Fruit fly (Drosophila melanogaster) whole organism, embryonic: Measurements from ENCODE around the gene TFAM.

ENCODE experiments used
- Atf6 ChIP-seq: fragments of 200-800 bp; sonication (Bioruptor generic); IDR thresholded peaks from 2 replicates; pipeline ENCODE4 v1.3.6; 2022; ENCODE audit warnings: missing biosample characterization, missing genetic modification characterization
- Awh ChIP-seq: fragments of 200-800 bp; sonication (Bioruptor generic); IDR thresholded peaks from 2 replicates; pipeline ENCODE4, ENCODE4 v1.3.6; 2022; ENCODE audit warnings: missing biosample characterization, missing genetic modification characterization
- CG11093 ChIP-seq: fragments of 200-800 bp; sonication (Bioruptor generic); IDR thresholded peaks from 3 replicates; pipeline ENCODE4 v1.3.6; 2022; ENCODE audit warnings: missing biosample characterization, missing genetic modification characterization
- CG16779 ChIP-seq: fragments of 200-800 bp; sonication (Bioruptor generic); IDR thresholded peaks from 2 replicates; pipeline ENCODE4 v1.3.6; 2022; ENCODE audit warnings: missing biosample characterization, missing genetic modification characterization
- CG16863 ChIP-seq: fragments of 200-800 bp; sonication (Bioruptor generic); optimal IDR thresholded peaks from 3 replicates; lab custom pipeline; 2016; ENCODE audit warnings: missing biosample characterization, missing genetic modification characterization
- CG17359 ChIP-seq: fragments of 200-800 bp; sonication (Bioruptor generic); optimal IDR thresholded peaks from 3 replicates; lab custom pipeline; 2018; ENCODE audit warnings: missing biosample characterization, mild to moderate bottlenecking, missing genetic modification characterization, moderate library complexity
- CG17568 ChIP-seq: fragments of 200-800 bp; sonication (Bioruptor generic); optimal IDR thresholded peaks from 2 replicates; lab custom pipeline; 2018; ENCODE audit warnings: missing biosample characterization, mild to moderate bottlenecking, missing genetic modification characterization, moderate library complexity
- CG17912 ChIP-seq: fragments of 200-800 bp; sonication (Bioruptor generic); optimal IDR thresholded peaks from 2 replicates; lab custom pipeline; 2018; ENCODE audit warnings: missing biosample characterization, mild to moderate bottlenecking, missing genetic modification characterization
- CG18599 ChIP-seq: fragments of 200-800 bp; sonication (Bioruptor generic); optimal IDR thresholded peaks from 3 replicates; lab custom pipeline; 2017; ENCODE audit warnings: missing biosample characterization, missing genetic modification characterization, mild to moderate bottlenecking, moderate library complexity, missing genetic modification reagents
- CG2889 ChIP-seq: fragments of 200-800 bp; sonication (Bioruptor generic); IDR thresholded peaks from 3 replicates; pipeline ENCODE4 v1.3.6; 2022; ENCODE audit warnings: missing biosample characterization, missing genetic modification characterization
- CG31388 ChIP-seq: fragments of 200-800 bp; sonication (Bioruptor generic); optimal IDR thresholded peaks from 2 replicates; lab custom pipeline; 2016; ENCODE audit warnings: missing biosample characterization, missing genetic modification characterization
- CG3281 ChIP-seq: fragments of 200-800 bp; sonication (Bioruptor generic); optimal IDR thresholded peaks from 3 replicates; lab custom pipeline; 2017; ENCODE audit warnings: missing biosample characterization, mild to moderate bottlenecking, missing genetic modification characterization
- CG3407 ChIP-seq: fragments of 200-800 bp; sonication (Bioruptor generic); optimal IDR thresholded peaks from 2 replicates; lab custom pipeline; 2018; ENCODE audit warnings: missing biosample characterization, mild to moderate bottlenecking, missing genetic modification characterization
- CG4617 ChIP-seq: fragments of 200-800 bp; sonication (Bioruptor generic); optimal IDR thresholded peaks from 3 replicates; lab custom pipeline; 2016; ENCODE audit warnings: missing biosample characterization, missing genetic modification characterization, borderline replicate concordance
- CG9215 ChIP-seq: fragments of 200-800 bp; sonication (Bioruptor generic); IDR thresholded peaks from 2 replicates; pipeline ENCODE4 v1.3.6; 2022; ENCODE audit warnings: missing biosample characterization, missing genetic modification characterization
- Dip3 ChIP-seq: fragments of 200-800 bp; sonication (Bioruptor generic); optimal IDR thresholded peaks from 3 replicates; lab custom pipeline; 2016; ENCODE audit warnings: missing biosample characterization, missing genetic modification characterization
- Dp ChIP-seq: fragments of 200-800 bp; sonication (Bioruptor generic); optimal IDR thresholded peaks from 2 replicates; lab custom pipeline; 2018; ENCODE audit warnings: missing biosample characterization, mild to moderate bottlenecking, missing genetic modification characterization, moderate library complexity
- E2f1 ChIP-seq: fragments of 200-800 bp; sonication (Bioruptor generic); IDR thresholded peaks from 2 replicates; pipeline ENCODE4 v1.3.6; 2022; ENCODE audit warnings: missing biosample characterization, missing genetic modification characterization
- HLH4C ChIP-seq: fragments of 200-800 bp; sonication (Bioruptor generic); IDR thresholded peaks from 3 replicates; pipeline ENCODE4 v1.3.6; 2022; ENCODE audit warnings: missing biosample characterization, missing genetic modification characterization; ENCODE audit not compliant: partially characterized antibody
- HmgD ChIP-seq: fragments of 200-800 bp; sonication (Bioruptor generic); optimal IDR thresholded peaks from 3 replicates; lab custom pipeline; 2016; ENCODE audit warnings: missing biosample characterization, missing genetic modification characterization
- Hmr ChIP-seq: fragments of 200-800 bp; sonication (Bioruptor generic); optimal IDR thresholded peaks from 3 replicates; lab custom pipeline; 2017; ENCODE audit warnings: mild to moderate bottlenecking, missing biosample characterization, missing genetic modification reagents, missing genetic modification characterization
- Hr39 ChIP-seq: fragments of >200 bp; optimal IDR thresholded peaks from 2 replicates; lab custom pipeline; 2017
- Hr51 ChIP-seq, 2 experiments: fragments of 200-800 bp; sonication (Bioruptor generic); optimal IDR thresholded peaks; 2 replicates in 1 of 2; 3 replicates in 1 of 2; lab custom pipeline; 2016 to 2018; ENCODE audit warnings: missing biosample characterization in 2 of 2, missing genetic modification characterization in 2 of 2, mild to moderate bottlenecking in 1 of 2, moderate library complexity in 1 of 2
- MBD-R2 ChIP-seq: fragments of 200-800 bp; sonication (Bioruptor generic); IDR thresholded peaks from 2 replicates; pipeline ENCODE4 v1.3.6; 2022; ENCODE audit warnings: missing biosample characterization, missing genetic modification characterization
- Mrtf ChIP-seq: fragments of 200-800 bp; sonication (Bioruptor generic); IDR thresholded peaks from 3 replicates; pipeline ENCODE4 v1.3.6; 2022; ENCODE audit warnings: missing biosample characterization, missing genetic modification characterization
- NC2β ChIP-seq: fragments of 200-800 bp; sonication (Bioruptor generic); optimal IDR thresholded peaks from 2 replicates; lab custom pipeline; 2016; ENCODE audit warnings: missing biosample characterization, missing genetic modification characterization
- Side ChIP-seq: fragments of 200-800 bp; sonication (Bioruptor generic); optimal IDR thresholded peaks from 2 replicates; lab custom pipeline; 2016; ENCODE audit warnings: missing biosample characterization, missing genetic modification characterization
- Sry-β ChIP-seq: fragments of 200-800 bp; sonication (Bioruptor generic); optimal IDR thresholded peaks from 2 replicates; lab custom pipeline; 2018; ENCODE audit warnings: missing biosample characterization, mild to moderate bottlenecking, missing genetic modification characterization, moderate library complexity
- Xbp1 ChIP-seq: fragments of 200-800 bp; sonication (Bioruptor generic); optimal IDR thresholded peaks from 3 replicates; lab custom pipeline; 2016; ENCODE audit warnings: missing biosample characterization, mild to moderate bottlenecking, missing genetic modification characterization
- crc ChIP-seq: fragments of 200-800 bp; sonication (Bioruptor generic); optimal IDR thresholded peaks from 2 replicates; lab custom pipeline; 2016; ENCODE audit warnings: missing biosample characterization, missing genetic modification characterization
- fd102C ChIP-seq: fragments of 200-800 bp; sonication (Bioruptor generic); optimal IDR thresholded peaks from 2 replicates; lab custom pipeline; 2018; ENCODE audit warnings: missing biosample characterization, mild to moderate bottlenecking, missing genetic modification characterization, moderate library complexity
- fd96Cb ChIP-seq: fragments of 200-800 bp; sonication (Bioruptor generic); optimal IDR thresholded peaks from 2 replicates; lab custom pipeline; 2018; ENCODE audit warnings: missing biosample characterization, mild to moderate bottlenecking, missing genetic modification characterization, moderate library complexity
- fru ChIP-seq: fragments of >200 bp; optimal IDR thresholded peaks from 2 replicates; lab custom pipeline; 2017
- gsb-n ChIP-seq: fragments of 200-800 bp; sonication (Bioruptor generic); optimal IDR thresholded peaks from 3 replicates; lab custom pipeline; 2018; ENCODE audit warnings: missing biosample characterization, mild to moderate bottlenecking, missing genetic modification characterization
- h ChIP-seq: fragments of >200 bp; optimal IDR thresholded peaks from 2 replicates; lab custom pipeline; 2017
- jing ChIP-seq: fragments of 200-800 bp; sonication (Bioruptor generic); optimal IDR thresholded peaks from 2 replicates; lab custom pipeline; 2018; ENCODE audit warnings: missing biosample characterization, mild to moderate bottlenecking, missing genetic modification characterization
- knrl ChIP-seq: fragments of 200-800 bp; sonication (Bioruptor generic); IDR thresholded peaks from 3 replicates; pipeline ENCODE4 v1.3.6; 2022; ENCODE audit warnings: missing biosample characterization, missing genetic modification characterization; ENCODE audit not compliant: partially characterized antibody
- lola ChIP-seq, 3 experiments: fragments of >200 bp in 2 of 3; fragments of 200-800 bp in 1 of 3; sonication (Bioruptor generic) in 1 of 3; optimal IDR thresholded peaks; 2 replicates each; lab custom pipeline; 2017 to 2019; ENCODE audit warnings: missing biosample characterization in 3 of 3, missing genetic modification characterization in 3 of 3, mild to moderate bottlenecking in 1 of 3, moderate library complexity in 1 of 3
- luna ChIP-seq: fragments of 200-800 bp; sonication (Bioruptor generic); optimal IDR thresholded peaks from 2 replicates; lab custom pipeline; 2016; ENCODE audit warnings: missing biosample characterization, missing genetic modification characterization
- nau ChIP-seq: fragments of 200-800 bp; sonication (Bioruptor generic); optimal IDR thresholded peaks from 3 replicates; lab custom pipeline; 2017; ENCODE audit warnings: missing biosample characterization, mild to moderate bottlenecking, missing genetic modification characterization, missing genetic modification reagents
- pb ChIP-seq: fragments of 200-800 bp; sonication (Bioruptor generic); optimal IDR thresholded peaks from 3 replicates; lab custom pipeline; 2016; ENCODE audit warnings: missing biosample characterization, missing genetic modification characterization
- pita ChIP-seq: fragments of 200-800 bp; sonication (Bioruptor generic); optimal IDR thresholded peaks from 2 replicates; lab custom pipeline; 2017; ENCODE audit warnings: missing biosample characterization, mild to moderate bottlenecking, missing genetic modification characterization
- repo ChIP-seq: fragments of 200-800 bp; sonication (Bioruptor generic); optimal IDR thresholded peaks from 2 replicates; lab custom pipeline; 2016; ENCODE audit warnings: missing biosample characterization, missing genetic modification characterization
- row ChIP-seq: fragments of 200-800 bp; sonication (Bioruptor generic); IDR thresholded peaks from 3 replicates; pipeline ENCODE4 v1.3.6; 2022; ENCODE audit warnings: missing biosample characterization, missing genetic modification characterization
- shn ChIP-seq: fragments of 200-800 bp; sonication (Bioruptor generic); optimal IDR thresholded peaks from 3 replicates; lab custom pipeline; 2016; ENCODE audit warnings: missing biosample characterization, missing genetic modification characterization
- wek ChIP-seq: fragments of 200-800 bp; sonication (Bioruptor generic); optimal IDR thresholded peaks from 3 replicates; lab custom pipeline; 2018; ENCODE audit warnings: missing biosample characterization, mild to moderate bottlenecking, missing genetic modification characterization, moderate library complexity
- zen2 ChIP-seq: fragments of 200-800 bp; sonication (Bioruptor generic); IDR thresholded peaks from 3 replicates; pipeline ENCODE4 v1.3.6; 2022; ENCODE audit warnings: missing biosample characterization, missing genetic modification characterization; ENCODE audit not compliant: partially characterized antibody

The TFAM gene

DNA sequence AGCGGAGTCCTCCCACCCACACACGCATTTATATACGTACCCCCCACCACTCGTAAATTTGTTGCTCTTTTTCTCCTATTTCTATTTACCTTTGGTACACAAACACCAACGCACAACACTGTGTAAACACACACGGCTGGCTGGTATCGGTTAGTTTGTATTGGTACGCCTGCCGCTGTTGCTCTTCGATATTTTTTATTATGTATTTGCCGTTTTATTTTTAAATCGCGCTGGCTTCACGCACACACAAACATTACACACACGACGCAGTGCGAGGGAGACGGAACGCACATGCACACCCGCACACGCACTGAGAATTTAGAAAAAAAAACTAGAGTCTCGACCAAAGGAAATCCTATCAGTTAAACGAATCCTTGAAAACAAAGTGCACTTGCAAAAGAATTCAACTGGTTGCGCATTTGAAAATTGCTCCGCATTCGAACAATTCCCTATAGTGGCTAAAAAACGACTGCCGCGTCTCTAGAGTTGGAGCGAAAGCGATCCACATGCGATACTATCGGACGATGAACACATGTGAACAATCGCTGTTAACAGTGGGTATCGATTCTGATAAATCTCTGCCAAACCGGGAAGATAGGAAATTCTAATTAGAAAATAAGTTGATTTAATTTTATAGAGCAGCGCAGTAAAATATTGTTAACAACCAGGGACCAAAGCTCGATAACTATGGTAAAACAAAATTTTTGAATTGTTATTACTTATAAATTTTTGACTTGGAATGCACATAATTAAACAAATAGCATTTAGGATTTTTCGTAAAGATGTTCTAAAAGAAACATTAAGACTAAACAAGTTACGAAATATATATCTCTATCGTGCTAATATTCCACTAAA lies 26.0 kb downstream of the TFAM start (continued):
- 0 out of 3 replicates have a peak, but pooled peaks have one; percentile 41 for TF ChIP-seq CG2889 (GFP tag; lab: Robert Waterston, UW)
- peak; percentile 61 for TF ChIP-seq CG16863 (GFP tag; lab: Kevin White, UChicago)
- TF ChIP-seq NC2β (GFP tag; lab: Kevin White, UChicago): peak; percentile 40
- peak; percentile 80 for TF ChIP-seq Side
- no peak for TF ChIP-seq Mrtf
- no peak for TF ChIP-seq Hr39 (lab: Kevin White, UChicago)
- TF ChIP-seq Hmr: peak; percentile 73
- TF ChIP-seq fd96Cb (tag; lab: Kevin White, UChicago): no peak
- TF ChIP-seq HmgD (GFP tag; lab: Kevin White, UChicago): peak; percentile 66
- TF ChIP-seq CG17359: peak; percentile 73
- TF ChIP-seq E2f1 (GFP tag; lab: Robert Waterston, UW): 0 out of 2 replicates have a peak, but pooled peaks have one; percentile 5
- no peak for TF ChIP-seq pita
- peak; percentile 94 for TF ChIP-seq wek (GFP tag; lab: Kevin White, UChicago)
- TF ChIP-seq CG4617 (GFP tag; lab: Kevin White, UChicago): peak; percentile 65
- TF ChIP-seq shn (GFP tag; lab: Kevin White, UChicago): peak; percentile 42
- peak; percentile 91 for TF ChIP-seq CG3407 (GFP tag; lab: Kevin White, UChicago)
- peak; percentile 95 for TF ChIP-seq CG17568 (GFP tag; lab: Kevin White, UChicago)
- peak; percentile 91 for TF ChIP-seq HLH4C (GFP tag; lab: Robert Waterston, UW)
- TF ChIP-seq Hr51 (GFP tag; optimal IDR thresholded peaks at IDR 0.05; lab: Kevin White, UChicago): peak; percentile 28 to 44
- TF ChIP-seq fru (lab: Kevin White, UChicago): no peak
- peak; percentile 91 for TF ChIP-seq nau (GFP tag; lab: Kevin White, UChicago)
- peak; percentile 85 for TF ChIP-seq CG18599 (GFP tag; lab: Kevin White, UChicago)
- TF ChIP-seq lola (GFP tag; optimal IDR thresholded peaks at IDR 0.05; lab: Kevin White, UChicago): peak in 1 of 3 experiments; percentile 47
- TF ChIP-seq Awh (GFP tag; lab: Robert Waterston, UW): peak; percentile 79
- TF ChIP-seq gsb-n: peak; percentile 63
- peak; percentile 38; the same call in 1 of the 2 replicates for TF ChIP-seq MBD-R2 (GFP tag; lab: Robert Waterston, UW)
- peak; percentile 42 for TF ChIP-seq crc (GFP tag; lab: Kevin White, UChicago)
- peak; percentile 53 for TF ChIP-seq Dp (GFP tag; lab: Kevin White, UChicago)
- TF ChIP-seq Xbp1 (GFP tag; lab: Kevin White, UChicago): no peak
- peak; percentile 95 for TF ChIP-seq zen2
- TF ChIP-seq Atf6 (GFP tag; lab: Robert Waterston, UW): peak; percentile 72; the same call in 1 of the 2 replicates
- TF ChIP-seq CG31388 (GFP tag; lab: Kevin White, UChicago): no peak
- TF ChIP-seq, all 482 proteins: peak for 329

DNA sequence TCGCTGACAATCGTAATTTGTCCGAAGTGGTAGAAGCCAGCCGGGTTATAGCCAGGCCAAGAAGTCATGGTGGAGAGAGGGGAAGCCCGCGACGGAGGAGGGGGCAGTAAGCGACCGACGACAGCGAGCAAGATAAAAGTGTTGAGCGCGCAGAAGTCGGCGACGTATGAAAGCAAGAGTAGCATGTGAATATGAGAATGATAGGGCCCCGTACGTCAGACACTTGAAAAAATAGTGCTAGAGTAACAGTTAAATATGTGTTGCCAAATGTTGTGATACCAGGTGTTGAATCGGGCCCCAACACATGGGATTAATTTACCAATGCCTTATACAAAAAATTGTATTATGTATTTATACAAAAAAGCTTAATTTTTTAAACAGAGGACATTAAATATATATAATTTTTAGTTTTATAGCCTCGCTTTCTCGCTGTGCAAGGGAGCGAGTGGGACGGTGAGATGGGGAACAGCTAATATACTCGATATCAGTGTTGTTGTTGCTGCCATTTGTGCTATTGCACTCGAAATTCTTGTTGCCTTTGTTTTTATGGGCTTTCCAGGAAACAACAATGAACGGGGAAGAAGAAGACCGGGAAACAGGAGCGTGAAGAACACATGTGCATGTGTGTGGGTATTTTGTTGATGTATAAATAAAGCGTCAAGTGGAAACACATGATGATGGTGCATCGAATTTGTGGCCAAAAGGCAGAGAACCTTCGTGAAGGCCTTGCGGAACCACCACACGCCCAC lies 26.8 kb downstream of the TFAM start:
- TF ChIP-seq Sry-β (GFP tag; lab: Kevin White, UChicago): no peak
- TF ChIP-seq CG3407 (GFP tag; lab: Kevin White, UChicago): peak; percentile 75
- peak; percentile 88 for TF ChIP-seq fd96Cb (tag; lab: Kevin White, UChicago)
- TF ChIP-seq h: no peak
- no peak for TF ChIP-seq repo (GFP tag; lab: Kevin White, UChicago)
- no peak for TF ChIP-seq pb (GFP tag; lab: Kevin White, UChicago)
- TF ChIP-seq jing (GFP tag; lab: Kevin White, UChicago): peak; percentile 74
- no peak for TF ChIP-seq luna (GFP tag; lab: Kevin White, UChicago)
- TF ChIP-seq fd102C (GFP tag; lab: Kevin White, UChicago): no peak
- peak; percentile 97 for TF ChIP-seq row (GFP tag; lab: Robert Waterston, UW)
- TF ChIP-seq CG3281: peak; percentile 87
- no peak for TF ChIP-seq CG17912 (GFP tag; lab: Kevin White, UChicago)
- TF ChIP-seq CG11093 (GFP tag; lab: Robert Waterston, UW): peak; percentile 67; the same call in 2 of the 3 replicates
- peak; percentile 62 for TF ChIP-seq MBD-R2 (GFP tag; lab: Robert Waterston, UW)
- TF ChIP-seq Dip3 (GFP tag; lab: Kevin White, UChicago): no peak
- TF ChIP-seq knrl: 0 out of 3 replicates have a peak, but pooled peaks have one; percentile 22
- TF ChIP-seq CG16779 (GFP tag; lab: Robert Waterston, UW): peak; percentile 43; the same call in 1 of the 2 replicates
- TF ChIP-seq CG9215 (GFP tag; lab: Robert Waterston, UW): peak; percentile 74
- TF ChIP-seq HLH4C (GFP tag; lab: Robert Waterston, UW): no peak
